Worm (Caenorhabditis elegans): ENCODE data around the gene Y22D7AR.3.

The Y22D7AR.3 gene

ce11 chrIII:1661031-1661430, 4.6 kb downstream of the Y22D7AR.3 start:
- TF ChIP-seq zip-8 (tag; optimal IDR thresholded peaks at IDR 0.05) (no peak), pha-4 (tag; optimal IDR thresholded peaks at IDR 0.05) (no peak), cnd-1 (tag; optimal IDR thresholded peaks at IDR 0.05) (no peak), ztf-11 (tag; optimal IDR thresholded peaks at IDR 0.05) (no peak)

ce11 chrIII:1659763-1660162, 5.9 kb downstream of the Y22D7AR.3 start, which contains the start of gene Y22D7AL.15:
Gene Y22D7AL.15 (minus strand): TSS chrIII:1659863.
- TF ChIP-seq tbx-8 (GFP tag; optimal IDR thresholded peaks at IDR 0.05) (no peak), nhr-237 (tag; optimal IDR thresholded peaks at IDR 0.05) (no peak), elt-1 (tag; optimal IDR thresholded peaks at IDR 0.05; ENCODE audit: borderline replicate concordance, insufficient read depth) (no peak), ces-1 (GFP tag; optimal IDR thresholded peaks at IDR 0.05) (no peak), nhr-28 (tag; optimal IDR thresholded peaks at IDR 0.05) (no peak), hlh-1 (tag; optimal IDR thresholded peaks at IDR 0.05) (no peak), drap-1 (GFP tag; optimal IDR thresholded peaks at IDR 0.05) (no peak), sptf-1 (tag; optimal IDR thresholded peaks at IDR 0.05) (no peak), lin-32 (GFP tag; optimal IDR thresholded peaks at IDR 0.05) (no peak), mls-2 (tag; optimal IDR thresholded peaks at IDR 0.05) (no peak), ceh-83 (GFP tag; optimal IDR thresholded peaks at IDR 0.05) (no peak), nhr-12 (tag; optimal IDR thresholded peaks at IDR 0.05) (no peak)

- TF ChIP-seq elt-3 (tag; optimal IDR thresholded peaks at IDR 0.05) (no peak), lin-13 (tag; optimal IDR thresholded peaks at IDR 0.05) (no peak), nhr-28 (tag; optimal IDR thresholded peaks at IDR 0.05) (no peak), ces-1 (GFP tag; optimal IDR thresholded peaks at IDR 0.05) (no peak), ceh-43 (GFP tag; optimal IDR thresholded peaks at IDR 0.05) (no peak), mab-5 (tag; optimal IDR thresholded peaks at IDR 0.05) (no peak), lin-32 (GFP tag; optimal IDR thresholded peaks at IDR 0.05) (no peak)
Observed at ce11 chrIII:1657380-1657779, 8.3 kb downstream of the Y22D7AR.3 start, which contains the start of gene cht-4. Gene cht-4 (minus strand): TSS chrIII:1657480.

DNA sequence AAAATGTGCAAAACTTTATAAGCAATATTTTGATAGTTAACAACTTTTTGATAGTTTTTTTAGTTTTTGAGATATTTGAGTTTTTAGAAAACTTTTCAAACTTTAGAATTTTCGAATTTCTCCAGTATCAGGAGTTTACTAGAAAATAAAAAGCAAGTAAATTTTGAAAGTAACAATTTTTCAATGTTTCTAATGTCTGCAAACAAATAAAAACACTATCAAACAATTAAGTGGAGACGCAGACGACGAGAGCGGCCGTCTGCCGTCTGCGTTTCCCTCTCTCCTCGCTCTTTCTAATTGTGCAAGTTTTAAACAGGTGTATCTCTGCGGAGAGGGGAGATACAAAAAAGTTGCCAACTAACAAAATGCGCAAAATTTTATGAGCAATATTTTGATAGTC, 12.7 kb downstream of the Y22D7AR.3 start:
- TF ChIP-seq ztf-11 (tag; optimal IDR thresholded peaks at IDR 0.05) (no peak), ham-2 (GFP tag; optimal IDR thresholded peaks at IDR 0.05) (no peak), sptf-1 (tag; optimal IDR thresholded peaks at IDR 0.05) (no peak)

DNA sequence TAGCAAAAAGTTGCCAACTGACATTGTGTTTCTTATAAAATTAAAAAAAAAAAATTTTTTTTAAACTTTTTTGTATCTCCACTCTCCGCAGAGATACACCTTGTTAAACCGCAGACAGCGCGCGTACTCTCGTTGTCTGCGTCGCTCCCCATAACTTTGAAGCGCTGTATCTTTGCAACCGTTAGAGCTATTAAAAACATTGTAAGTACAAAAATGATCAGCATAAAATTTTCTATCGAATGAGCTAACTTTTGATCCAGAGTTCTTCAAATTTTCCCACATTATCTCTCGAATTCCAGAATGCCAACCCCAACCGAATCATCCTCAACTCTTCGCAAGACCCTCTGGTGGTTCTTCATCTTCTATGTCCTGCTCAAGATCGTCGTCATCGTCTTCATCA, 13.5 kb downstream of the Y22D7AR.3 start, which contains the start of gene Y22D7AL.1:
Gene Y22D7AL.1 (plus strand): TSS at position 301 of the 400 bp plus-strand sequence.
- TF ChIP-seq lsy-2 (tag; optimal IDR thresholded peaks at IDR 0.05) (no peak), pha-4 (tag; optimal IDR thresholded peaks at IDR 0.05) (no peak), elt-1 (tag; optimal IDR thresholded peaks at IDR 0.05; ENCODE audit: borderline replicate concordance, insufficient read depth) (no peak), sptf-1 (tag; optimal IDR thresholded peaks at IDR 0.05) (no peak), nhr-76 (tag; optimal IDR thresholded peaks at IDR 0.05) (no peak), snpc-4 (tag; optimal IDR thresholded peaks at IDR 0.05) (no peak), lin-13 (tag; optimal IDR thresholded peaks at IDR 0.05) (no peak), mls-2 (tag; optimal IDR thresholded peaks at IDR 0.05) (no peak), elt-3 (tag; optimal IDR thresholded peaks at IDR 0.05) (no peak), ham-2 (GFP tag; optimal IDR thresholded peaks at IDR 0.05) (no peak), nhr-12 (tag; optimal IDR thresholded peaks at IDR 0.05) (no peak), blmp-1 (tag; optimal IDR thresholded peaks at IDR 0.05) (no peak), lin-32 (GFP tag; optimal IDR thresholded peaks at IDR 0.05) (no peak), nhr-28 (tag; optimal IDR thresholded peaks at IDR 0.05) (no peak), hlh-1 (tag; optimal IDR thresholded peaks at IDR 0.05) (no peak), unc-62 (GFP tag; optimal IDR thresholded peaks at IDR 0.05) (no peak)

DNA sequence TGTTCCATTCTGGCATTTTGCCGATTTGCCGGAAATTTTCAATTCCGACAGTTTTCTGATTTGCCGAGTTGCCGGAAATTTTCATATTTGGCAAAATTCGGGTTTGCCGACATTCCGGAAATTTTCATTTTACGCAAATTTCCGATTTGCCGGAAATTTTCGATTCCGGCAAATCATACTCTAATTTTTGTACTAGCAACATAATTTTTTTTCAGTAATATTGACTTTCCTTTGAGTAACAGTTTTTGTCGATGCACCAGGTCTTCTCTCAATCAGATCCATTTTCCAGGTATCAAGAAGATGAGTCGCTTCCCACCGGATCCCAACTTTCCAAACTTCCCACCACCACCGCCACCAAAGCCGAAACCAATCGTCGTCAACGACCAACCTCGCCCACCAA, 24.5 kb downstream of the Y22D7AR.3 start, which contains the start of gene Y22D7AL.3:
Gene Y22D7AL.3 (plus strand): TSS at position 301 of the 400 bp plus-strand sequence.
- TF ChIP-seq lin-13 (tag; optimal IDR thresholded peaks at IDR 0.05) (no peak), mab-5 (tag; optimal IDR thresholded peaks at IDR 0.05) (no peak), mep-1 (tag; optimal IDR thresholded peaks at IDR 0.05) (no peak), flh-1 (GFP tag; optimal IDR thresholded peaks at IDR 0.05) (no peak), ceh-83 (GFP tag; optimal IDR thresholded peaks at IDR 0.05) (no peak), nhr-12 (tag; optimal IDR thresholded peaks at IDR 0.05) (no peak), sem-2 (GFP tag; optimal IDR thresholded peaks at IDR 0.05) (no peak), unc-120 (tag; optimal IDR thresholded peaks at IDR 0.05; ENCODE audit: poor library complexity, severe bottlenecking) (no peak), tbx-8 (GFP tag; optimal IDR thresholded peaks at IDR 0.05) (no peak), M03D4.4 (tag; optimal IDR thresholded peaks at IDR 0.05) (no peak), bed-3 (GFP tag; optimal IDR thresholded peaks at IDR 0.05) (no peak), lsy-2 (tag; optimal IDR thresholded peaks at IDR 0.05) (no peak), elt-1 (tag; optimal IDR thresholded peaks at IDR 0.05; ENCODE audit: borderline replicate concordance, insufficient read depth) (no peak), nhr-2 (tag; optimal IDR thresholded peaks at IDR 0.05) (no peak)

Data from whole organism, mixed stage, embryonic.